Fruit fly (Drosophila melanogaster) whole organism, embryonic: ENCODE data around the gene Plzf.

Source experiments
- Bgb ChIP-seq: fragments of 200-800 bp; sonication (Bioruptor generic); IDR thresholded peaks from 2 replicates; pipeline ENCODE4 v1.3.6; 2022; ENCODE audit warnings: missing biosample characterization, missing genetic modification characterization; ENCODE audit not compliant: partially characterized antibody
- CG11398 ChIP-seq: fragments of 200-800 bp; sonication (Bioruptor generic); optimal IDR thresholded peaks from 2 replicates; lab custom pipeline; 2016; ENCODE audit warnings: missing biosample characterization, missing genetic modification characterization
- CG13624 ChIP-seq: fragments of 200-800 bp; sonication (Bioruptor generic); optimal IDR thresholded peaks from 2 replicates; lab custom pipeline; 2016; ENCODE audit warnings: missing biosample characterization, missing genetic modification characterization
- CG14441 ChIP-seq: fragments of 200-800 bp; sonication (Bioruptor generic); IDR thresholded peaks from 2 replicates; pipeline ENCODE4 v1.3.6; 2022; ENCODE audit warnings: missing biosample characterization, missing genetic modification characterization
- CG15269 ChIP-seq: fragments of 200-800 bp; sonication (Bioruptor generic); optimal IDR thresholded peaks from 2 replicates; lab custom pipeline; 2018; ENCODE audit warnings: missing biosample characterization, mild to moderate bottlenecking, missing genetic modification characterization, moderate library complexity
- CG1792 ChIP-seq: fragments of 200-800 bp; sonication (Bioruptor generic); optimal IDR thresholded peaks from 2 replicates; lab custom pipeline; 2016; ENCODE audit warnings: missing biosample characterization, missing genetic modification characterization
- CG18011 ChIP-seq: fragments of 200-800 bp; sonication (Bioruptor generic); optimal IDR thresholded peaks from 2 replicates; lab custom pipeline; 2017; ENCODE audit warnings: missing biosample characterization, missing genetic modification characterization, mild to moderate bottlenecking, moderate library complexity, missing genotype
- CG1832 ChIP-seq: fragments of 200-800 bp; sonication (Bioruptor generic); optimal IDR thresholded peaks from 2 replicates; lab custom pipeline; 2017; ENCODE audit warnings: missing biosample characterization, mild to moderate bottlenecking, missing genetic modification characterization, inconsistent platforms
- CG18619 ChIP-seq: fragments of 200-800 bp; sonication (Bioruptor generic); optimal IDR thresholded peaks from 3 replicates; lab custom pipeline; 2017; ENCODE audit warnings: missing biosample characterization, mild to moderate bottlenecking, missing genetic modification characterization
- CG33213 ChIP-seq: fragments of 200-800 bp; sonication (Bioruptor generic); optimal IDR thresholded peaks from 3 replicates; lab custom pipeline; 2016; ENCODE audit warnings: missing biosample characterization, missing genetic modification characterization
- CG4424 ChIP-seq: fragments of 200-800 bp; sonication (Bioruptor generic); optimal IDR thresholded peaks from 3 replicates; lab custom pipeline; 2016; ENCODE audit warnings: missing biosample characterization, missing genetic modification characterization
- CG4730 ChIP-seq: fragments of 200-800 bp; sonication (Bioruptor generic); IDR thresholded peaks from 2 replicates; pipeline ENCODE4 v1.3.6; 2022; ENCODE audit warnings: missing biosample characterization, missing genetic modification characterization
- CG6654 ChIP-seq: fragments of 200-800 bp; sonication (Bioruptor generic); optimal IDR thresholded peaks from 2 replicates; lab custom pipeline; 2017; ENCODE audit warnings: missing biosample characterization, mild to moderate bottlenecking, missing genetic modification characterization
- CG7556 ChIP-seq: fragments of 200-800 bp; sonication (Bioruptor generic); optimal IDR thresholded peaks from 2 replicates; lab custom pipeline; 2017; ENCODE audit warnings: missing biosample characterization, mild to moderate bottlenecking, missing genetic modification characterization
- CG9215 ChIP-seq: fragments of 200-800 bp; sonication (Bioruptor generic); IDR thresholded peaks from 2 replicates; pipeline ENCODE4 v1.3.6; 2022; ENCODE audit warnings: missing biosample characterization, missing genetic modification characterization
- CG9727 ChIP-seq: fragments of 200-800 bp; sonication (Bioruptor generic); optimal IDR thresholded peaks from 3 replicates; lab custom pipeline; 2017; ENCODE audit warnings: missing biosample characterization, mild to moderate bottlenecking, missing genetic modification characterization
- Chrac-16 ChIP-seq: fragments of 200-800 bp; sonication (Bioruptor generic); optimal IDR thresholded peaks from 3 replicates; lab custom pipeline; 2016; ENCODE audit warnings: missing biosample characterization, missing genetic modification characterization
- D ChIP-seq, 2 experiments: fragments of 200-800 bp in 1 of 2; fragments of >200 bp in 1 of 2; sonication (Bioruptor generic) in 1 of 2; optimal IDR thresholded peaks; 2 replicates in 1 of 2; 3 replicates in 1 of 2; lab custom pipeline; 2017; ENCODE audit warnings: mild to moderate bottlenecking in 1 of 2, missing biosample characterization in 1 of 2, missing genetic modification characterization in 1 of 2, missing genetic modification reagents in 1 of 2
- Dfd ChIP-seq, 2 experiments: fragments of >200 bp; optimal IDR thresholded peaks; 2 replicates each; lab custom pipeline; 2017; ENCODE audit warnings: missing biosample characterization in 2 of 2, missing genetic modification characterization in 2 of 2
- Eip74EF ChIP-seq, 2 experiments: fragments of 200-800 bp in 1 of 2; fragments of >200 bp in 1 of 2; sonication (Bioruptor generic) in 1 of 2; optimal IDR thresholded peaks; 2 replicates each; lab custom pipeline; 2017 to 2019; ENCODE audit warnings: missing biosample characterization in 2 of 2, missing genetic modification characterization in 2 of 2, mild to moderate bottlenecking in 1 of 2, moderate library complexity in 1 of 2
- HLHmδ ChIP-seq: fragments of 200-800 bp; sonication (Bioruptor generic); optimal IDR thresholded peaks from 2 replicates; lab custom pipeline; 2018; ENCODE audit warnings: missing biosample characterization, mild to moderate bottlenecking, missing genetic modification characterization, moderate library complexity
- Kr ChIP-seq: fragments of 200-800 bp; sonication (Bioruptor generic); optimal IDR thresholded peaks from 2 replicates; lab custom pipeline; 2017; ENCODE audit warnings: missing biosample characterization, mild to moderate bottlenecking, missing genetic modification characterization
- Nf-YA ChIP-seq: fragments of 200-800 bp; sonication (Bioruptor generic); IDR thresholded peaks from 2 replicates; pipeline ENCODE4 v1.3.6; 2022; ENCODE audit warnings: missing biosample characterization, missing genetic modification characterization
- Sox100B ChIP-seq: fragments of 200-800 bp; sonication (Bioruptor generic); optimal IDR thresholded peaks from 3 replicates; lab custom pipeline; 2018; ENCODE audit warnings: missing biosample characterization, mild to moderate bottlenecking, missing genetic modification characterization
- Spps ChIP-seq: fragments of 200-800 bp; sonication (Bioruptor generic); optimal IDR thresholded peaks from 2 replicates; lab custom pipeline; 2018; ENCODE audit warnings: missing biosample characterization, mild to moderate bottlenecking, missing genetic modification characterization
- chn ChIP-seq: fragments of 200-800 bp; sonication (Bioruptor generic); optimal IDR thresholded peaks from 2 replicates; lab custom pipeline; 2016; ENCODE audit warnings: missing biosample characterization, missing genetic modification characterization
- cwo ChIP-seq: fragments of 200-800 bp; sonication (Bioruptor generic); optimal IDR thresholded peaks from 3 replicates; lab custom pipeline; 2017; ENCODE audit warnings: missing biosample characterization, missing genetic modification characterization, mild to moderate bottlenecking, moderate library complexity, missing genetic modification reagents
- dmrt99B ChIP-seq: fragments of 200-800 bp; sonication (Bioruptor generic); optimal IDR thresholded peaks from 2 replicates; lab custom pipeline; 2018; ENCODE audit warnings: missing biosample characterization, mild to moderate bottlenecking, missing genetic modification characterization, moderate library complexity
- fru ChIP-seq: fragments of >200 bp; optimal IDR thresholded peaks from 2 replicates; lab custom pipeline; 2017
- ham ChIP-seq: fragments of 200-800 bp; sonication (Bioruptor generic); IDR thresholded peaks from 2 replicates; pipeline ENCODE4 v1.3.6; 2022; ENCODE audit warnings: missing biosample characterization, missing genetic modification characterization
- hkb ChIP-seq, 2 experiments: fragments of 200-800 bp in 1 of 2; fragments of >200 bp in 1 of 2; sonication (Bioruptor generic) in 1 of 2; IDR thresholded peaks in 1 of 2; optimal IDR thresholded peaks in 1 of 2; 2 replicates each; pipeline versions ENCODE4 v1.3.6 to Lab custom; 2017 to 2022; ENCODE audit warnings: missing biosample characterization in 1 of 2, missing genetic modification characterization in 1 of 2
- insv ChIP-seq, 2 experiments: fragments of 200-800 bp; sonication (Bioruptor generic); optimal IDR thresholded peaks; 3 replicates each; lab custom pipeline; 2016 to 2018; ENCODE audit warnings: missing biosample characterization in 2 of 2, missing genetic modification characterization in 2 of 2
- lola ChIP-seq, 3 experiments: fragments of >200 bp in 2 of 3; fragments of 200-800 bp in 1 of 3; sonication (Bioruptor generic) in 1 of 3; optimal IDR thresholded peaks; 2 replicates each; lab custom pipeline; 2017 to 2019; ENCODE audit warnings: missing biosample characterization in 3 of 3, missing genetic modification characterization in 3 of 3, mild to moderate bottlenecking in 1 of 3, moderate library complexity in 1 of 3
- luna ChIP-seq: fragments of 200-800 bp; sonication (Bioruptor generic); optimal IDR thresholded peaks from 2 replicates; lab custom pipeline; 2016; ENCODE audit warnings: missing biosample characterization, missing genetic modification characterization
- nau ChIP-seq: fragments of 200-800 bp; sonication (Bioruptor generic); optimal IDR thresholded peaks from 3 replicates; lab custom pipeline; 2017; ENCODE audit warnings: missing biosample characterization, mild to moderate bottlenecking, missing genetic modification characterization, missing genetic modification reagents
- pita ChIP-seq: fragments of 200-800 bp; sonication (Bioruptor generic); optimal IDR thresholded peaks from 2 replicates; lab custom pipeline; 2017; ENCODE audit warnings: missing biosample characterization, mild to moderate bottlenecking, missing genetic modification characterization
- sc ChIP-seq, 3 experiments: fragments of >200 bp in 2 of 3; fragments of 200-800 bp in 1 of 3; sonication (Bioruptor generic) in 1 of 3; optimal IDR thresholded peaks; 2 replicates in 2 of 3; 3 replicates in 1 of 3; lab custom pipeline; 2017; ENCODE audit warnings: mild to moderate bottlenecking in 1 of 3, missing biosample characterization in 1 of 3, missing genetic modification characterization in 1 of 3, missing genetic modification reagents in 1 of 3
- schlank ChIP-seq: fragments of 200-800 bp; sonication (Bioruptor generic); optimal IDR thresholded peaks from 2 replicates; lab custom pipeline; 2018; ENCODE audit warnings: missing biosample characterization, mild to moderate bottlenecking, missing genetic modification characterization
- sim ChIP-seq: fragments of 200-800 bp; sonication (Bioruptor generic); IDR thresholded peaks from 2 replicates; pipeline ENCODE4 v1.3.6; 2022; ENCODE audit warnings: missing biosample characterization, missing genetic modification characterization
- ssp ChIP-seq: fragments of 200-800 bp; sonication (Bioruptor generic); IDR thresholded peaks from 2 replicates; pipeline ENCODE4 v1.3.6; 2022; ENCODE audit warnings: missing biosample characterization, missing genetic modification characterization
- tna ChIP-seq: fragments of 200-800 bp; sonication (Bioruptor generic); IDR thresholded peaks from 2 replicates; pipeline ENCODE4 v1.3.6; 2022; ENCODE audit warnings: missing biosample characterization, missing genetic modification characterization; ENCODE audit not compliant: partially characterized antibody
- ttk ChIP-seq: fragments of 200-800 bp; sonication (Bioruptor generic); IDR thresholded peaks from 2 replicates; pipeline ENCODE4 v2.1.2; 2022; ENCODE audit warnings: missing biosample characterization, missing genetic modification characterization
- tup ChIP-seq: fragments of 200-800 bp; sonication (Bioruptor generic); optimal IDR thresholded peaks from 2 replicates; lab custom pipeline; 2016; ENCODE audit warnings: missing biosample characterization, mild to moderate bottlenecking, missing genetic modification characterization, moderate library complexity
- unc-4 ChIP-seq: fragments of 200-800 bp; sonication (Bioruptor generic); IDR thresholded peaks from 2 replicates; pipeline ENCODE4 v1.3.6; 2022; ENCODE audit warnings: missing biosample characterization, missing genetic modification characterization; ENCODE audit not compliant: partially characterized antibody
- usp ChIP-seq: fragments of >200 bp; optimal IDR thresholded peaks from 2 replicates; lab custom pipeline; 2017; ENCODE audit warnings: missing biosample characterization, missing genetic modification characterization
- wdn ChIP-seq: fragments of 200-800 bp; sonication (Bioruptor generic); IDR thresholded peaks from 2 replicates; pipeline ENCODE4 v1.3.6; 2022; ENCODE audit warnings: missing biosample characterization, missing genetic modification characterization

Plzf gene

DNA sequence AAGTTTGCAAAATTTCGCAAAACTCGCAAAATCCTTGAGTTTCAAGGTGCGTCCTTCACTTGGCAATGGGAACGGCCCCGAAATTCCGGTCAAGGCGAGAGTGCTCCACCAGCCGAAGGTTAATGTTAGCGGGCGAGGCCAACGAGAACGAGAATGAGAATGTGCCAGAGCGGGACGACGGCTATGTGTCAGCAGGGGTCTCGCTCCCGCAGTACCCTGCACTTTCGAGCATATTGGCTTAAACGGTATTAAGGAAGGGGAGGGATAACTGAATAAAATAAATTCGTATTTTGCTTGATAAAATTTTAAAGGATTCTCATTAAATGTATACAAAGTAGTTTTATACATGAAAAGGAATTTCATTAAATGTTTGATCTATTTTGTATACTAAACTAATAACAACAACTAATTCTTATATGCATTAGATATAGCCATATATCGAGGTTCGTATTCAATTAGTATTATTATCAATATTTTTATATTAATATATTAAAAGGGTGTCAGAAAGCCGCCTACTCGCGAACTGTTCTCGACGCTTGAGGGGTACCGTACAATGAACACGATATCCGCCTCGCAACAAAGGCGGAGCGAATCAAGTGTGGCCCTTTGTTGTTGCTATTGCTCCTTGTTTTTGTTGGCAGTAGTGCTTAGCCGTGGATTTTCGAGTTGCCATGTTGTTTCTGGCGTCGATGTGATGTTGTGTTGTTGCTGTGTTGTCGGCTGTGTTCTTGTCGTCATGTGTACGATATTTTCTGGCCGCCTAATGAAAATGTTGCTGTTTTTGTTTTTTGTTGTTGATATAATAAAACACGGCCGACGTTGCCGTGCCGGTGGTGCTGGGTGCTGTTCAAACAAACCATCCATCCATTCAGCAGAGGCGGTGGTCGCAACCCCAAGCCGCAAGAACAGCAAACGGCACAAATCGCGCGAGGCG lies 42.1 kb downstream of the Plzf start (continued):
- TF ChIP-seq Sox100B (GFP tag; lab: Kevin White, UChicago) = peak; percentile 99
- peak; percentile 83 for TF ChIP-seq CG6654
- no peak for TF ChIP-seq ham (GFP tag; lab: Robert Waterston, UW)
- peak; percentile 90 for TF ChIP-seq Chrac-16
- TF ChIP-seq ssp (GFP tag; lab: Robert Waterston, UW) = no peak
- TF ChIP-seq lola (GFP tag; optimal IDR thresholded peaks at IDR 0.05; lab: Kevin White, UChicago) = peak in 1 of 3 experiments; percentile 98
- no peak for TF ChIP-seq CG9215 (GFP tag; lab: Robert Waterston, UW)
- peak; percentile 100 for TF ChIP-seq CG9727 (GFP tag; lab: Kevin White, UChicago)
- no peak for TF ChIP-seq Nf-YA (GFP tag; lab: Robert Waterston, UW)
- TF ChIP-seq tna (GFP tag; lab: Robert Waterston, UW) = no peak
- TF ChIP-seq fru = no peak
- no peak for TF ChIP-seq pita
- TF ChIP-seq CG7556 (GFP tag; lab: Kevin White, UChicago) = peak; percentile 99
- no peak for TF ChIP-seq Bgb
- peak in 1 of 2 experiments; percentile 98 for TF ChIP-seq Eip74EF (GFP tag; optimal IDR thresholded peaks at IDR 0.05; lab: Kevin White, UChicago)
- TF ChIP-seq CG33213 (GFP tag; lab: Kevin White, UChicago) = peak; percentile 24
- no peak for TF ChIP-seq hkb (optimal IDR thresholded peaks at IDR 0.05; lab: Kevin White, UChicago)
- TF ChIP-seq hkb (GFP tag; IDR thresholded peaks at IDR 0.05; lab: Robert Waterston, UW) = no peak
- TF ChIP-seq CG4730 (GFP tag; lab: Robert Waterston, UW) = no peak
- TF ChIP-seq schlank (tag; lab: Kevin White, UChicago) = peak; percentile 6
- TF ChIP-seq D (optimal IDR thresholded peaks at IDR 0.05; lab: Kevin White, UChicago) = no peak
- TF ChIP-seq D (GFP tag; optimal IDR thresholded peaks at IDR 0.05; lab: Kevin White, UChicago) = peak; percentile 97
- TF ChIP-seq CG1832 = peak; percentile 94
- no peak for TF ChIP-seq sc (optimal IDR thresholded peaks at IDR 0.05; lab: Kevin White, UChicago)
- TF ChIP-seq sc (GFP tag; optimal IDR thresholded peaks at IDR 0.05; lab: Kevin White, UChicago) = peak; percentile 92
- TF ChIP-seq ttk = no peak
- no peak for TF ChIP-seq CG14441
- TF ChIP-seq luna (GFP tag; lab: Kevin White, UChicago) = peak; percentile 32
- TF ChIP-seq insv (GFP tag; optimal IDR thresholded peaks at IDR 0.05; lab: Kevin White, UChicago) = peak in 1 of 2 experiments; percentile 47
- TF ChIP-seq CG4424 (GFP tag; lab: Kevin White, UChicago) = peak; percentile 94
- TF ChIP-seq wdn = no peak
- TF ChIP-seq Spps (tag; lab: Kevin White, UChicago) = peak; percentile 84
- TF ChIP-seq sim (GFP tag; lab: Robert Waterston, UW) = no peak
- peak; percentile 96 for TF ChIP-seq CG15269 (tag; lab: Kevin White, UChicago)
- no peak for TF ChIP-seq Dfd (GFP tag; optimal IDR thresholded peaks at IDR 0.05; lab: Kevin White, UChicago)
- TF ChIP-seq nau (GFP tag; lab: Kevin White, UChicago) = peak; percentile 50
- peak; percentile 72 for TF ChIP-seq chn (GFP tag; lab: Kevin White, UChicago)
- TF ChIP-seq Kr (GFP tag; lab: Kevin White, UChicago) = no peak
- no peak for TF ChIP-seq CG11398 (GFP tag; lab: Kevin White, UChicago)
- peak; percentile 56 for TF ChIP-seq HLHmδ
- TF ChIP-seq usp (GFP tag; lab: Kevin White, UChicago) = no peak
- peak; percentile 97 for TF ChIP-seq CG18619 (GFP tag; lab: Kevin White, UChicago)
- peak; percentile 96 for TF ChIP-seq dmrt99B
- peak; percentile 66 for TF ChIP-seq CG13624 (GFP tag; lab: Kevin White, UChicago)
- TF ChIP-seq CG18011 (GFP tag; lab: Kevin White, UChicago) = peak; percentile 16
- peak; percentile 70 for TF ChIP-seq tup
- no peak for TF ChIP-seq unc-4
- peak; percentile 46 for TF ChIP-seq CG1792 (GFP tag; lab: Kevin White, UChicago)
- TF ChIP-seq cwo (GFP tag; lab: Kevin White, UChicago) = peak; percentile 86
